Fruit fly (Drosophila melanogaster) S2 (cell line): ENCODE measurements around the gene TrpA1.

Experiments used
- CG8478 ChIP-seq: fragments of >200 bp; optimal IDR thresholded peaks from 2 replicates; lab custom pipeline; 2018
- CTCF ChIP-seq, 2 experiments: fragments of >200 bp; optimal IDR thresholded peaks; 2 replicates each; lab custom pipeline; 2018

TrpA1 gene

DNA sequence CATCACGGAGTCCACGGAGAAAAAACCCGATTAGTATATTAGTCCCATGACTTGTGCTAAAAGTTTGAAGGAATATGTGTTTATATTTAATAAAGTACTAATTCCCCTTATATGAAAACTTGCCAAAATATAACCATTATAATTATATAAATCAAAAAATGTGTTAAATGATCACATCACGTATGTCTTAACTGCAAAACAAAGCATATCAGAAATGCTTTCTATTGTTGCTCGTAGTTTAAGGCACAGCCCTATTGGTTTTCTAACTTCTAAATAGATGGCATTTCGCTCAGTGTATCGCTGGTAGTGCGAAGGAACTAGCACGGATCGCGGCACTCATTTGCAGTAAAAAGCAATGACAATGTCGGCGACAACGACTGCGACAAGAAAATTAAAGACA lies 45.1 kb downstream of the TrpA1 start:
- TF ChIP-seq CG8478 (lab: Kevin White, UChicago), result no peak
- TF ChIP-seq CTCF (optimal IDR thresholded peaks at IDR 0.05; lab: Kevin White, UChicago), result no peak

DNA sequence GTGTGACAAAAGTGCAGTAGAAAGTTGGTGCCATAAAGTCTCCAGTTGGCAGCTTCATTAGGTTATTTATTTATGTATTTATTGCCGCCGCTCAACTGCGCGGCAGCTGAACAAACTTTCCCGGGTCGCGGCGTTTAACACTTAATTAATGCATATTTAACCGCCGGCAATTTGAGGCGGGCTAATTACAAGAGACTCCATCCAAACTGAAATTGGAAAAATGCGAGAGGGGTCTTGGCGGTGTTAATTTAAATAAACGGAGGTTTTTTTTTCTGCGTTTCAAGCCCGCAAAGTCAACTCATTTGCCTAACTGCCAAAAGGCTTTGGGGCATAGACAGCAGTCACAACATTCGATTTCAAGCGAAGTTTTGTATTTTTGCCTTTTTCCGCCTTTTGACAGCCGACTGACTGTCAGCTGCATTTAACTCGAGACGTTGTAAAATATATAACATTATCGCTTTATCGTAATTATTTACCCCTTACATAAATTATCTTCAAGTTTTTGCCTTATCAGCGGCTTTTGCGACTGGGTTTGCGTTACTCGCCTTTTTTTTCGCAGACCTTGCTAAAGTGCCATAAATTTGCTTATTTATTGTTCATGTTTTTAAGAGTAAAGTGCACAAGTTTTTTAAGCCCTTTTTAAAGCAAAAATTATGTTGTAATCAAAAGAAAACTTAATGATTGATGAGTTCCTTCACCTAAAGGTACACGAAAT lies 47.2 kb downstream of the TrpA1 start:
- TF ChIP-seq CTCF (optimal IDR thresholded peaks at IDR 0.05; lab: Kevin White, UChicago) (no peak), CG8478 (lab: Kevin White, UChicago) (no peak)

DNA sequence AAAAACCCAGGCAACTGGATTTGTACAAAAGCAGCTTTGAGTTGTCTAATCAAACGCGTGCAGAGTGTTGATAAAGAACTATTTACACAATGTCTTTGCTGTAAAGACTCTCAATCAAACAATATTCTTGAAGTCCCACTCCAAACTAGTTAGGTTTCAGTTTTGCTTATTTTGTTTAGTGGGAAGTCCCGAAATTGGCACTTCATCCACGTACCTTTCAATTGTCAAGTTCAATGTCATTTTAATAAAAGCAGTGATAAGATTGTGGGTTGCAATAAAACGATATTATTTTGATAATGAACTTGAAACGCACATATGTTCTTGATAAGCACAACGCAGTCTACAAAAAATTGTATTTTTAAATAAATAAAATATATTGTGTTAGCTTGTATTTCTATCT lies 48.1 kb downstream of the TrpA1 start:
- TF ChIP-seq CTCF (optimal IDR thresholded peaks at IDR 0.05; lab: Kevin White, UChicago) (no peak), CG8478 (lab: Kevin White, UChicago) (no peak)

DNA sequence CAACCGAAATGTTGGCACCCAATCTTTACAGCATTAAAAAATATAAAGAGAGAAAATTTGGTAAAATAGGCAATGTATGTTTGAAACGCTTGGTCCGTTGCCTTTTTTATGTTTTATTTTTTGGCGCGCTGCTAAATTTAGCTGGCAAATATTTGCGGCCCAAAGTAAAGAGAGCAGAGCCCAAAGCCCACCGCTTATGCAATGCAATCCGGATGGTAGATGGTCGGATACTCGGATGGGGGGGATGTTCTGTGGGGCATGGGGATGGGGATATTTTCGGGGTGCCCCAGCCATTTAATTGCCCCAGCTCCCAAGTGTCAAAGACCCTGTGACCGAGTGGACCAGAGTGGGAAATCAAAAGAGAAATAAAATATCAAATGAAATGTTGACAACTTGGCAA lies 49.7 kb downstream of the TrpA1 start:
- TF ChIP-seq CG8478 (lab: Kevin White, UChicago), result no peak
- no peak for TF ChIP-seq CTCF (optimal IDR thresholded peaks at IDR 0.05; lab: Kevin White, UChicago)

DNA sequence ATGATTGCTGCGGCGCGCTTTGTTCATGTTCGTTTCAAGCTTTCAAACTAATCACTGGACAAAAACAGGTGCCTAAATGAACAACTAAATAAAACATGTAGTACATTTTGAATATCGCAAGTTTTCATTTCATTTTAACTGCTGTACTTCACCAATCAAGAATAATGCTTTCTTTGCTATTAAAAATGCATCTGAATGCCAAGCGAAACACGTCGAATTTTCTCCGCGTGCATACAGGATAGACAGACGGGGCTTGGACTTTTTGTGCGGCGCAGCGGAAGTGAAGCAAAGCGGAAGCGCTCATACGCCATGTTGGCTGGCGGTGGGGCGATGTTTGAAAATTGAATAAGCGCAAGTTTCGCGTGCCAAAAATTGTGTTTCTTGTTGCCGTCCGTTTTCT lies 51.6 kb downstream of the TrpA1 start:
- TF ChIP-seq CTCF (optimal IDR thresholded peaks at IDR 0.05; lab: Kevin White, UChicago) (no peak), CG8478 (lab: Kevin White, UChicago) (no peak)

DNA sequence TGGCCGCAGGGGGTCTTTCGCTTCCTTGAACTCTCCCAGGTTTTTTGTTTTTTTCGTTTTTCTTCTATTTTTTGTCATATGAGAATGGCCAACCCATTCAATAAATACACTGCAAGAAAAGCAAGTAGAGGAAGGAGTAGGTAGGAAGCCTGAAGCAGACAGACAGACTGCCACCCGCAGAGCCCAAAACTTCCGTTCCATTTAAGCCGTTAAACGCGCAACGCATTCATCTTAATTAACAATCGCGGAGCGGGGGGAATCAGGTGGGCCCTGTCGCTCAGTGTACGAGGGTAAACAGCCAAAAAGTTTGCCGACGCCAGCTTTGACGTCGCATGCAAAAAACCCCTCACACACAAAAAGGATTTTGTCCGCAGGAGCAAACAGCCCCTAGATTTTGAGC lies 52.1 kb downstream of the TrpA1 start:
- TF ChIP-seq CTCF (optimal IDR thresholded peaks at IDR 0.05; lab: Kevin White, UChicago) (no peak), CG8478 (lab: Kevin White, UChicago) (no peak)

DNA sequence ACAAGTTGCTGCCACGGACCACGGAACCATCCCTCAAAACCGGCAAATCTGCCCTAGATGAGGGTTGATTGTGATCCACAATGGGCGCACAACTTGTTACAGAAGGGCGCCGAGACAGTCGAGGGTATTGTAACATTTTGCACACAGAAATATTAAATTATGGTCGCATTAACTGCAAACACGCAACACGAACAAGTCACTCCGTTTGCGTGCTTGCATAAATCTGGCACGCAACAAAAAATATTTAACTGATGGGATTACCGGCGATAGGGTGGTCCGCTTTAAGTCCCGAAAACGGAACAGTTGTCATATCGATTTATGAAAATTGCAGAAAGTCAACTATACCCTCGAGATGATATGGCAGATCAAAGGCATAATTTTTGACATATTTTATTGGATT lies 53.0 kb downstream of the TrpA1 start:
- TF ChIP-seq CTCF (optimal IDR thresholded peaks at IDR 0.05; lab: Kevin White, UChicago) (no peak), CG8478 (lab: Kevin White, UChicago) (no peak)

DNA sequence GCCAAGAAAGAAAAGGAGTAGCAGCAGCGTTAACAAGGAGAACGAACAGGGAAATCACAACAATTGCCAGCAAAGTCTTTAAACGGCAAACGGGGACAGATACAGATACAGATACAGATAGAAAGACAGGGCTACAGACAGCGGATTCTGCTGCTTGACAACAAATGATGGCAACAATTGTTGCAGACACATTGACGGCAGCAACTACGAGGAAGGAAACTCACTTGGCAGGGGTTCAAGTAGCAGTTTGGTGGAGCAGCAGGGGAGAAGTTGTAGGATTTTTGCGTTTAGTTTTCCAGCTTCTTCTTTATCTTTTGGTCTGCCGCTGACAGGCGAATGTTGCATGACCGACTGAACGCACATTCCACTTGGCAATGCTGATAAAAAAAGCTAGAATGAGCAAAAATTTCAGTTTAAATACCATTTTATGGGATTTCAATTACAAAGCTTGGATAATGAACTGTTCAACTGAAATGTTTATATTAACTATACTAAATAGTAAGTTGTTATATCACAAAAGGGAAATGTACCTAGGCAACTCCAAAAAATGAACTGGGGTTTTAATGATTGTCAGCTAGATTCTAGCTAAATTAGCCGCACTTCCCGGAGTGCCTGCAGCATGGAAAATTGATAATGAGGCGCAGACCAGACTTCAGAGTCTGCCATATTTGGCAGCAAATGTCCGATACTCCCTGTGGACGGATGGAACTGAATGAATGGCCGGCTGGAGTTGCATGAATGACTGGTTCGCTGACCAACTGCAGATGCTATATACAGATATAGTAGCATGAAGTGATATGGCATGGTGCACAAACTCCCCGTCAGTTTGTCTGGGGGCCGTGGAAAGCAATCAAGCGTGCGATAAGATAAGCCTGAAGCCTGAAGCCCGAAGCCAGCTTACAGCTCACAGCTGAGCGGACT lies 54.0 kb downstream of the TrpA1 start:
- no peak for TF ChIP-seq CTCF (optimal IDR thresholded peaks at IDR 0.05; lab: Kevin White, UChicago)

DNA sequence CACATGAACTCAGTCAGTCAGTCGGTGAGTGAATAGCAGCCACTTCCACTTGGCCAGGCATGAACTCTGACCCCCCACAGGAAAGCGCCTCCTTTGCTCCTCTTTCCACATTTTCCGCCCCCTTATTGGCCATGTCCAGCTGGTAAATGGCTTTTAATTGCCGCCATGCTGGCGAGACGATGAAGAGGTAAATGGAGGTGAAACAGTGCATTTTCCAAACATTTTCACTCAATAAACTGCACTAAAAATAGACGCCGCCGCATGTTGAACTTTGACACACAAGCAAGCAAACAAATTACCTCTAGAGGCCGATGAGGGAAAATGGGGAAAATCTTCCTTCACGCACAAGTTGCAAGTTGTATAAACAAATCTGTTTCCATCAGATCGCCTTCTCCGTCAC lies 55.2 kb downstream of the TrpA1 start:
- TF ChIP-seq CG8478 (lab: Kevin White, UChicago) (no peak), CTCF (optimal IDR thresholded peaks at IDR 0.05; lab: Kevin White, UChicago) (no peak)
